Worm (Caenorhabditis elegans) whole organism, dauer: ENCODE measurements around the gene chtl-1.

ENCODE experiments used
- unc-62 ChIP-seq: sonication (generic microtip); optimal IDR thresholded peaks from 2 replicates; lab custom pipeline; 2017; ENCODE audit warnings: missing biosample characterization, missing genetic modification reagents, missing genetic modification characterization

The chtl-1 gene

DNA sequence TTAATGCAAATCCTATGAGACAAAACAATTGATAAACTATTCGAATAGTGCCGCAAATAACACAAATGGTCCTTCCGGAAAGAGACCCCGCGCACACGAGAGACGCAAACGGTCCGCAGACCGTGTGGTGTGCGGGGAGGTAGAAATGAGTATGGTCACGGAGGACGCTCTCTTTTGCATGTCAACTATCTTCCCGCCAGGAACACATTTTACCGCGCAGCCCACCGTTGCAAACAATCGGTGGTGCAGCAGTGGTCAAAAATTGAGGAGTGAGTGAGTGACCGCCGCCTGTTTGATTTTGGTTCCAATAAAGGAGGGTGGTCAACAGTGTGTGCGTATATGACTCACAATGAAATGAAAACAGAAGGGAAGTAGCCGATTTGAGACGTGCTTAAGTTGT, 3.4 kb downstream of the chtl-1 start:
- no peak for TF ChIP-seq unc-62 (GFP tag; lab: Kevin White, UChicago)

DNA sequence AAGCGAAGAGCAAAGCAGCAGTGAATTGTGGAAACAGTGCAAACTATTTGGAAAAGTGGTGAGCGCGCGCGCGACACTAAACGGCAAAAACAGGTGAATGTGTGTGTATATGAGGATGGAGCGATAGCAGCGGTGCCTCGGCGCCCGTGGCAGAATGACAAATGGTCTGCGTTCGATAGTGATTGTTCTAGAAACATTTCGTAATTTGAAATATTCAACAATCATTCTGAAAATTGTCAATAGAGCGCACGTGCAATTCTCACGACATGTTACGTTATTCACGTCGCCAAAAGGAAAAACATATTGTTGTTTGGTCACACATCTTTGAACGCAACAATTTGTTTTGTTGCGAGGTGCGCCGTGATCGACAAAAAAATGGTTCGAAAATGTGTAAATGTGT, 8.9 kb downstream of the chtl-1 start:
- no peak for TF ChIP-seq unc-62 (GFP tag; lab: Kevin White, UChicago)

DNA sequence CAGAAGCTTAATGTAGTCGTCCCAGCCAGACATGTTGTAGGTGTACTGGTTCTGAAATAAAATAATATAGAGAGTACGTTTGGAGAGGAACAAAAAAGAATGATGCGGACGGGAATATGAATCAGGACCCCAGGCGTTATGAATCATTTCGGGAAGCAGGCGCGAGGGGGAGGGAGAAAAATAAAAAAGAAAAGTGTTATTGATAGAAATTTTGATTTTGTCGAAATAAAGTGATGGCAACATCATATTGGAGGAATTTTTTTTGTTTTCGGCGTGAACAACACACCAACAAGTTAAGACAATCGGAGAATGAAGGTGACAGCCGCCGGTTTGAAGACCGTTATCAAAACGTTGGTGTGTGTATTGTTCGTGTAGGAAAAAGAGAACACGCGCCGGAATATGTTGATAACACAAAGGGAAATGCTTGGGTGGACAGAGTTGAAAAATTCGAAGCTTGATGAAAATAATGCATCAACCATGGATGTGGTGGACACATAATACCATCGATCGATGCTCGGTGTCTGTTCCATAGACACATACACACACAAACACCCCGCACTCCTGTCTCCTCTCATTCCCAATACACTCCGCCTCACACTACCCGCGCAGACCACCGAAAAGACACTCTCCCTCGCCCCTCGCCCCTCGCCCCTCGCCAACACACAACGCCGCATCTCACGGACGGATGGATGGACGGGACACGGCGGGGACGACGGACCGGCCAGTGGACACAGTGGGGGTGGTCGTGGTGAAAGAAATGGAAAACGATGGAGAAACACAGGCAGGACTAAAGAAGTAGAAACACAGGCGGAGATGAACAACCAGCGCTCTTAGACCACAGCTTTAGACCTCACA, 9.9 kb downstream of the chtl-1 start, which contains the start of gene pfn-2:
Gene pfn-2 (minus strand): TSS at position 51 of the 855 bp plus-strand sequence.
- no peak for TF ChIP-seq unc-62 (GFP tag; lab: Kevin White, UChicago)

DNA sequence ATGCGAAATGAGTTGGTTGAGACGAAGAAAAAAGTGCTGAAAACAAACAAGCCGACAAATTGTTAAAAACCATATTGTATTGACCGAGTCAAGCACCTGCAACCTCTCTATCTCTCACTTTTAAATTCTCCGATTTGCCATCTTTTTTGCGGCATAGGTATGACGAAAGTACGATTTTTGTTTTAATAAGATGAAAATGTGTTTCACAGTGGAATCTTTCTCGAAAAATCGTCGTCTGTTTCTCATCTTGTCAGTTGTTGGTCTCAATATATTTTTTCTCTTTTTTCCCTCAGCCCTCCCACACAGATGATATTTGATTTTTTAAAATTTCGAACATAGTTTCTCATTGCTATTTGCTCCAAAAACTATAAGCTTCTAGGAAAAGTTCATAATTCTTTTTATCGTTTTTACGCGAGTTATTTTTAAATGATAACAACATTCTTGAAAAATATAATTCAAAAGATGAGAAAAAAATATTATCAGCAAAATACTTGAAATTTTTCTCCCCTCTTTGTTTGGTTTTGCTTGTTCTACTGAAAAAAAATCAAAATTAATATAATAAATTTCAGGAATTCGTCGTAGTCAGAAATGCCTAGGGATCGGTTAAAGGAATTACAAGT, 15.5 kb downstream of the chtl-1 start, which contains the start of gene syx-3:
Gene syx-3 (plus strand): TSS at position 570 of the 620 bp plus-strand sequence.
- TF ChIP-seq unc-62 (GFP tag; lab: Kevin White, UChicago) = no peak

DNA sequence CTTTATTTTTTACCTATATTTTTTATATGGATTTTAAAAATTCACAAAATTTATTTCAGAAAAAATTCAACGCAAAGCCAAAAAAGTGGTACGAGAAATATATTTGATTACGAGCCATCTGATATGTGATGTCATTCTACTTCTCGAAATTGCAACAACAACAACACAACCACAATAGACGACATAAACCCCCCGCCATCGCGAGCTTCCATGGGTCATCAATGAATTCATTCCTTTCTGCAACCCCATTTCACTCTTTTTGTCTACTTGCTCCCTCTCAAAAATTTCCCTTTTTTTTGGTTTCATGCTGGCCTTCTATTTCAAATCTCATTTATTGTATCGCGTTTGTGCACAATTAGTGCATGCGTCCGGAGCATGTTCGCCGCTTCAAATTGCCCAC, 16.3 kb downstream of the chtl-1 start:
- no peak for TF ChIP-seq unc-62 (GFP tag; lab: Kevin White, UChicago)

DNA sequence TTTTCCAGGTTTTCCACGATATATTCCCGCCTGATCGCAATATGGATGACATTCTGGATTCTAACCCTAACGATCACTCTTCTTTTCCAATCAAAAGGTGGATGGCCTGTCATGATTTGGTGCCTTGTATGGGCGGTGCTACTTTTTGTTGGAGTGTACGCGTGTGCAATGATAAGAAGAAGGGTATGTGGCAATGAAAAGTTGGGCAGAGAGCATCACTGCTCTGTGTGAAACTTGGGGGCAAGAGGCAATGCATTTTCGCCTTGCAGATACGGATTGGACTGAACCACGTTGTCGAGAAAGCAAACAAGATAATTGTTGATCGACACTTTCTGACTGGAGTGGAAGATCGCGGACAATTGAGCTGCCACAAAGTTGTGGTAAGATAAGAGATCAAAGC, 17.8 kb downstream of the chtl-1 start:
- TF ChIP-seq unc-62 (GFP tag; lab: Kevin White, UChicago) = no peak

DNA sequence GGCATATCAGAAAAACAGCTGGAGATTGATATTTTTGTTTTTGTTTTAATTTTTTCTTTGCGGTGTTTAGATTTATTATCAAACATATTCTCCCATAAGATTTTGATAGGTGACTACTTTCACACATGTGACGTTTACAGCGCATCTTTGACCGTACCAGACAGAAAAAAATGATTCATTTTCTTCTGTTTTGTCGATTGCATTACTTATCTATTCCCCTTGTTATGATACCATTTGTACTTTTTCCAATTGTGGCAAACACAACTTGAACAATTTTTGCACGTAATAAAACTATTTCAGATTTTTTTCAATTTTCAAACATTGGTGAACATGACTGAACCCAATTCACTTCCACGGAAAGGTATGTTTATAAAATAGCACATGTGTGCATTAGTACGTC, 19.8 kb downstream of the chtl-1 start, which contains the start of gene C26B9.1:
Gene C26B9.1 (plus strand): TSS at position 301 of the 400 bp plus-strand sequence.
- TF ChIP-seq unc-62 (GFP tag; lab: Kevin White, UChicago) = no peak

DNA sequence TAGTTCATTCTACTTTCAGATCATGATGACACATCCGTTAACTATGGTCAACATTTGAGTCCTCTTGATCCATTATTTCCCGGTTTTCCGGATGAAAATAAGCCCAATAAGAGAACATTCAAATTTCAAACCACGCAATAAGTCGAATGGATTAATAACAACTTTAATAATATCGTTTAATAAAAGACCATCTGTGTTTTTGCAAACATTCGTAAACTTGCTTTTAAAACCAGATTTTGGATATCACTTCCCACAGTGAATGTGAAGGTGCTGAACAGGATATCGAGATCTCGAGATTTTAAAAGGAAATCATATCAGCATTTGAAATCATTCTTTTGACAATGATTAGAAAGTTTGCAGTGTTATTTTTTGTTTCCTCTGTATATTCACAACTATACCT, 22.1 kb downstream of the chtl-1 start, which contains the start of gene C26B9.7:
Gene C26B9.7 (plus strand): TSS at position 301 of the 400 bp plus-strand sequence.
- no peak for TF ChIP-seq unc-62 (GFP tag; lab: Kevin White, UChicago)

DNA sequence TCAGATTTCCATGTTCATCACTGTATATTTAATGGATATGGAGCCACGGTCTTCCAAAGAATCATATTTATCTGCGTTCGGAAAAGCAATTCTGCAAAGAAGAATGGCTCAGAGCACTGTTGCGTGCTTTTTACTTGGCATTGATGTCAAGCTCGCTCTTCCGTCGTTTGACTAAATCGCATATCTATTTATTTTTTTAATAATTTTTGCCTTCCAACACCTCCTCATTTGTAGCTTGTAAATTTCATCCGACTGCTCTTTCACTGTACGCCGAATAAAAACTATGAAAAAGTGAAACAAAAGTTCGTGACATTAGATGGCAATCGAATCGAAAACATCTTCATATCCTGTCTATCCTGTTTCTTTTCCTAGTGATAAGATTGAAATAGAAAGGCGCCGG, 24.2 kb downstream of the chtl-1 start, which contains the start of gene C26B9.2:
Gene C26B9.2 (plus strand): TSS at position 301 of the 400 bp plus-strand sequence.
- no peak for TF ChIP-seq unc-62 (GFP tag; lab: Kevin White, UChicago)

DNA sequence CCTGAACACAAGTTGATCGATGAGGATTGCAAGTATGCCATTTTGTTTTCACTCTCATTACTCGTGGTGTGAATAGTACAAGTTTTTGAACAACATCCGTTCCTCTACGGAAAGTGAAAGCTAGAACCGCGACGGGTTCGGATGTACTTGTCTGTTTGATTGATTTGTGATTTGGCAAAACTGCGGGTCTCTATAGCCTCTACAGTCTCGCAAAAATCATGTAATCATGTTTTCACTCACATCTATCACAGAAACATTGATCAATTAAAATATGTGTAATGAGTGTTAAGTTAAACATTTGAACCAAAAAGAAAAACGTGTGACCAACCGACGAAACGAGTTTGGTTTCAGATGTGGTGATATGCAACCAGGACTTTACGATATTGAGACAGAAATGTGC, 24.8 kb downstream of the chtl-1 start:
- TF ChIP-seq unc-62 (GFP tag; lab: Kevin White, UChicago) = no peak

DNA sequence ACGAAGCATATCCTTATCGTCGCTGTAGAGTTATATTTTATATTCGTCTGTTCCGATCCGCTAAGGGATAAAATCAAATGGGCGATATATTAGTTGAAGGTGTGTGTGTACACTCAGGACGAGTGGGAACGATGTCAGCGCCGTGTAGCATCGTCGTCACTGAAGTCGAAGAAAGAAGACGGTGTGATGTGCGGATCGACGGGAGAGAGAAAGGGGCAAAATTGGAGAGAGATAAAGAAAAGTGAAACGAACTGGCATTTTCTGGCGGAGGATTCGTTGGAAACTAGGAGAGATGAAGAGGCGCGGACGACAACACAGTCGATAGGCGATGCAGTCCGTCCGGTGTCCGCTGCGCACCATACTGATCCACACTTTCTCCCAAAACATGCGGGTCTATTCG, 26.2 kb downstream of the chtl-1 start, which contains the start of gene C26B9.3:
Gene C26B9.3 (plus strand): TSS at position 343 of the 400 bp plus-strand sequence.
- TF ChIP-seq unc-62 (GFP tag; lab: Kevin White, UChicago) = no peak

DNA sequence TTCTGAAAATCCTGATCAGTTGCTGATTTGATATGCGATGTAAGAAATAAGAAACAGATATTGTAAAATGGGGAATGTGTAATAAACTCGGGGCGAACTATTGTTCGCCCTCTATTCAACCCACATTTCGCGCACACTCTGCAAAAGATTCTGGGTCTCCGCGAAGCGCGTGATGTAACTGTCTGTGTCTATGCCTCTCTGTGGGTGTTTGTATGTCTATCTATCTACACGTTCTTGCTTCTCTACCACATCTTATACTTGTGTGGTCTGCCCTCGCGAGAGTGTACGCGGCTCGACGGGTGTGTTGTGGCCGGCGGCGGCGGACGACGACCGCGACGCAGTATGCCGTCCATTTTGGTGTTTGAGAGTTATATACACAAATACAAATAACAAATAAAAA, 27.6 kb downstream of the chtl-1 start:
- TF ChIP-seq unc-62 (GFP tag; lab: Kevin White, UChicago) = no peak

DNA sequence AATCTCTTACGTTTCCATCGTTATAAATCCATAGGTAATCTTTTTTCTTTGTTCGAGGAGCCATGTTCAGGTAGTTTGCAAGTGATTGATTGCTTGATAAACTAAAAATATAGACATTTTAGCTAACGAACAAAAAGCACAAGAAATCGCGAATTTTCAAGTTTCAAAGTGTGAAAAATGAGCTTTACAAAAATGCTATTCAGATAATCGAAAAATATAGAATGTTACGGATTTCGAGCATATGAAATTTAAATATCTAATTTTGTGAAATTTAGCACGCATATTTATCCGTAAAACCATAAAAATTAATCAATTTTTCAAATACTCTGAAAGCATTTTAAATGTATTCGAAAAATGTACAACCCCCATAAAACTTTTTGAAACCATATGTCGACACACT, 28.8 kb downstream of the chtl-1 start, which contains the start of gene C26B9.6:
Gene C26B9.6 (minus strand): TSS at position 101 of the 400 bp plus-strand sequence.
- TF ChIP-seq unc-62 (GFP tag; lab: Kevin White, UChicago) = no peak

DNA sequence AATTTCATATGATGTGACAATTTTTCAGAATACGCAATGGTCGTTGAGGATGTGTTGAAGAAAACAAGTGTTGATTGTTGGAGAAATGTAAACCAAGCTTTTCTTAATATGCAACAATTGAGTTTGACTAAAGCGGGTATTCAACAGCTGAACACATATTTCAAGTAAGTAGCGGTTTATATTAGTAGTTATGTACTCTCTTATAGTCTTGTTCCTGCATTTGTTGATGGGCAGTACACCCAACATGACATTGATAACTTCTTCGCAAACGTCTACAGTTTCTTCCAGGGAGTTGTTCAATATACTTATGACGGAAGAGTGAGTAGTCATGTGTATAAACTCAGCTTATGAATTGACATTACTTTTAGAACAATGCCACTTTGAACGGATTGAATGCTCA, 33.4 kb downstream of the chtl-1 start:
- no peak for TF ChIP-seq unc-62 (GFP tag; lab: Kevin White, UChicago)

DNA sequence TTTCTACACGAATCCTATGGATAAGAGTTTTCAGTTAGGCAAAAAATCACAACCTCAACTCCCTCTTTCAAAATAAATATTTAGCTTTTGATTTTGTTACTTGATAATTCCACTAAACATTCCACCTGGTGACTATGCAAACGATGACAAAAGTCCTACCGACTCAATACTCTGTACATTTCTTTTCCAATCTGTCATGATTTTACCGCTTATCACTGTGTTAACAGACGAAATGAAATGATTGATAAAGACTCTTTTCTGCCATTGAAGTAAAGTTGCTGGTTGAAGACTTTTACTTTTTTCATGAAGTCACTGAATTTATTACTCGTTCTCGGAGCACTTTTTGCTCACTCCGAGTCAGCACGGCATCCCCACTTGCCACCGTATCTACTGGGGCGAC, 34.9 kb downstream of the chtl-1 start, which contains the start of gene C26B9.5:
Gene C26B9.5 (plus strand): TSS at position 244 of the 400 bp plus-strand sequence.
- no peak for TF ChIP-seq unc-62 (GFP tag; lab: Kevin White, UChicago)

DNA sequence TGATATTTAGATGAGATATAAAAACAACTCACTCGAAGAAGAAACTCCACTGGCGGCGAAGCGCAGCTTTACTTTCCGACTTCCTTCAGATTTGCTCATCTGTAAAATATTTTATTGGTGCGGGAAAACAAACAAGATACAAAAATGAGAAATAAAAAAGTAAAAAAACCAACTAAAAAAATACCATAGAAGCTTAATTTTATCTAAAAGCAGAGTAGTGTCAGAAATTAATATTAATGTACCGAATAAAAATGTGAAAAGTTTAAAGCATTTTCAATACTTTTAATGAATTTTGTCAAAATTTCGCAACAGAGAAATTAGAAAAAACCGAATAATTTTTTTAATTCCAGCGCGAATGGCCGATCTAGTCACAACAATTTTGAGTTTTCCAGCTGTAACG, 40.8 kb downstream of the chtl-1 start, which contains the start of gene sto-2:
Gene sto-2 (minus strand): TSS at position 101 of the 400 bp plus-strand sequence.
- TF ChIP-seq unc-62 (GFP tag; lab: Kevin White, UChicago) = no peak
